Worm (Caenorhabditis elegans) whole organism, L1 larva: ENCODE data around the gene F59D12.5.

Experiments used
- C04F5.9 ChIP-seq: sonication (generic microtip); optimal IDR thresholded peaks from 2 replicates; lab custom pipeline; 2016; ENCODE audit warnings: missing genetic modification characterization, missing compliant biosample characterization
- C16A3.4 ChIP-seq: fragments of 150-350 bp; optimal IDR thresholded peaks from 2 replicates; lab custom pipeline; 2014; ENCODE audit warnings: missing biosample characterization, missing genetic modification characterization
- C34B4.2 ChIP-seq: sonication (generic microtip); optimal IDR thresholded peaks from 2 replicates; lab custom pipeline; 2017; ENCODE audit warnings: mild to moderate bottlenecking, missing genetic modification characterization, missing compliant biosample characterization
- aly-2 ChIP-seq: fragments of 150-350 bp; optimal IDR thresholded peaks from 2 replicates; lab custom pipeline; 2014; ENCODE audit warnings: missing biosample characterization, missing genetic modification characterization
- ceh-63 ChIP-seq: fragments of 200-800 bp; sonication (Bioruptor generic); optimal IDR thresholded peaks from 2 replicates; lab custom pipeline; 2018; ENCODE audit warnings: mild to moderate bottlenecking, missing genetic modification characterization, missing compliant biosample characterization
- ceh-90 ChIP-seq: sonication (generic microtip); optimal IDR thresholded peaks from 2 replicates; lab custom pipeline; 2016; ENCODE audit warnings: missing genetic modification characterization, missing compliant biosample characterization
- ces-1 ChIP-seq: fragments of 150-350 bp; optimal IDR thresholded peaks from 2 replicates; lab custom pipeline; 2014; ENCODE audit warnings: missing biosample characterization, missing genetic modification reagents, missing genetic modification characterization
- dsc-1 ChIP-seq: sonication (generic microtip); optimal IDR thresholded peaks from 2 replicates; lab custom pipeline; 2016; ENCODE audit warnings: mild to moderate bottlenecking, missing genetic modification characterization, missing compliant biosample characterization
- efl-3 ChIP-seq: fragments of 200-800 bp; sonication (Bioruptor generic); optimal IDR thresholded peaks from 2 replicates; lab custom pipeline; 2018; ENCODE audit warnings: mild to moderate bottlenecking, missing genetic modification characterization, missing compliant biosample characterization
- egl-13 ChIP-seq: sonication (generic microtip); optimal IDR thresholded peaks from 2 replicates; lab custom pipeline; 2016; ENCODE audit warnings: missing genotype, missing genetic modification reagents, missing genetic modification characterization, missing compliant biosample characterization
- elt-3 ChIP-seq, 6 experiments: fragments of 150-350 bp in 1 of 6; sonication (generic microtip); optimal IDR thresholded peaks; 2 replicates each; lab custom pipeline; 2017 to 2018; ENCODE audit warnings: missing biosample characterization in 6 of 6, missing genetic modification characterization in 6 of 6, inconsistent platforms in 1 of 6
- fos-1 ChIP-seq: fragments of 150-350 bp; optimal IDR thresholded peaks from 2 replicates; lab custom pipeline; 2014; ENCODE audit warnings: missing biosample characterization, missing genetic modification characterization
- grh-1 ChIP-seq: fragments of 200-800 bp; sonication (Bioruptor generic); IDR thresholded peaks from 2 replicates; pipeline ENCODE4 v1.3.6; 2022; ENCODE audit warnings: missing genetic modification reagents, missing genetic modification characterization, missing compliant biosample characterization
- hlh-17 ChIP-seq: fragments of 200-800 bp; sonication (Bioruptor generic); optimal IDR thresholded peaks from 2 replicates; lab custom pipeline; 2018; ENCODE audit warnings: missing genetic modification characterization, mild to moderate bottlenecking, missing compliant biosample characterization, moderate library complexity, borderline replicate concordance
- hlh-4 ChIP-seq: sonication (generic microtip); optimal IDR thresholded peaks from 2 replicates; lab custom pipeline; 2016; ENCODE audit warnings: mild to moderate bottlenecking, missing genetic modification characterization, missing compliant biosample characterization
- irx-1 ChIP-seq: sonication (generic microtip); optimal IDR thresholded peaks from 2 replicates; lab custom pipeline; 2016; ENCODE audit warnings: missing genetic modification characterization, missing compliant biosample characterization
- jun-1 ChIP-seq: fragments of 150-350 bp; optimal IDR thresholded peaks from 2 replicates; lab custom pipeline; 2014; ENCODE audit warnings: missing biosample characterization, missing genetic modification reagents, missing genetic modification characterization
- lin-14 ChIP-seq: fragments of 200-800 bp; sonication (Bioruptor generic); optimal IDR thresholded peaks from 2 replicates; lab custom pipeline; 2018; ENCODE audit warnings: mild to moderate bottlenecking, missing genetic modification characterization, moderate library complexity, missing compliant biosample characterization
- lin-15B ChIP-seq: fragments of 150-350 bp; sonication (generic microtip); optimal IDR thresholded peaks from 3 replicates; lab custom pipeline; 2014; ENCODE audit warnings: missing biosample characterization, missing genetic modification characterization
- lin-35 ChIP-seq, 2 experiments: fragments of 150-350 bp; optimal IDR thresholded peaks; 2 replicates each; lab custom pipeline; 2014; ENCODE audit warnings: missing biosample characterization in 2 of 2, missing genetic modification characterization in 2 of 2, missing genetic modification reagents in 2 of 2
- lin-39 ChIP-seq: fragments of 150-350 bp; optimal IDR thresholded peaks from 2 replicates; lab custom pipeline; 2014; ENCODE audit warnings: missing biosample characterization, missing genetic modification reagents, missing genetic modification characterization
- mab-9 ChIP-seq: fragments of 200-800 bp; sonication (Bioruptor generic); IDR thresholded peaks from 2 replicates; pipeline ENCODE4 v1.3.6; 2022; ENCODE audit warnings: missing genetic modification reagents, missing genetic modification characterization, missing compliant biosample characterization
- mdl-1 ChIP-seq, 2 experiments: fragments of 150-350 bp; optimal IDR thresholded peaks; 2 replicates each; lab custom pipeline; 2014 to 2017; ENCODE audit warnings: missing biosample characterization in 2 of 2, missing genetic modification characterization in 2 of 2, inconsistent platforms in 1 of 2
- mef-2 ChIP-seq: fragments of 150-350 bp; optimal IDR thresholded peaks from 2 replicates; lab custom pipeline; 2014; ENCODE audit warnings: missing biosample characterization, missing genetic modification characterization
- mep-1 ChIP-seq: fragments of 150-350 bp; optimal IDR thresholded peaks from 2 replicates; lab custom pipeline; 2014; ENCODE audit warnings: missing biosample characterization, missing genetic modification characterization
- nhr-11 ChIP-seq: fragments of 150-350 bp; optimal IDR thresholded peaks from 2 replicates; lab custom pipeline; 2014; ENCODE audit warnings: missing biosample characterization, missing genetic modification characterization
- nhr-12 ChIP-seq: sonication (generic microtip); optimal IDR thresholded peaks from 2 replicates; lab custom pipeline; 2017; ENCODE audit warnings: missing biosample characterization, missing genetic modification characterization
- nhr-20 ChIP-seq: sonication (generic microtip); optimal IDR thresholded peaks from 2 replicates; lab custom pipeline; 2016; ENCODE audit warnings: mild to moderate bottlenecking, missing genetic modification characterization, missing compliant biosample characterization
- nhr-237 ChIP-seq: fragments of 150-350 bp; optimal IDR thresholded peaks from 2 replicates; lab custom pipeline; 2014; ENCODE audit warnings: missing biosample characterization, missing genetic modification characterization
- nhr-47 ChIP-seq: sonication (generic microtip); optimal IDR thresholded peaks from 2 replicates; lab custom pipeline; 2016; ENCODE audit warnings: mild to moderate bottlenecking, missing genetic modification characterization, moderate library complexity, missing compliant biosample characterization
- nhr-71 ChIP-seq: sonication (generic microtip); optimal IDR thresholded peaks from 2 replicates; lab custom pipeline; 2016; ENCODE audit warnings: mild to moderate bottlenecking, missing genetic modification characterization, moderate library complexity, missing compliant biosample characterization
- nhr-76 ChIP-seq: sonication (generic microtip); optimal IDR thresholded peaks from 2 replicates; lab custom pipeline; 2017; ENCODE audit warnings: missing biosample characterization, missing genetic modification characterization
- nhr-84 ChIP-seq: sonication (generic microtip); optimal IDR thresholded peaks from 2 replicates; lab custom pipeline; 2017; ENCODE audit warnings: missing biosample characterization, missing genetic modification characterization
- pag-3 ChIP-seq: sonication (generic microtip); optimal IDR thresholded peaks from 2 replicates; lab custom pipeline; 2017; ENCODE audit warnings: missing genetic modification characterization, mild to moderate bottlenecking, missing compliant biosample characterization, antibody characterized with exemption, borderline replicate concordance; ENCODE audit not compliant: insufficient read depth
- pax-3 ChIP-seq: fragments of 200-800 bp; sonication (Bioruptor generic); optimal IDR thresholded peaks from 2 replicates; lab custom pipeline; 2018; ENCODE audit warnings: mild to moderate bottlenecking, missing genetic modification characterization, moderate library complexity, missing compliant biosample characterization
- snpc-4 ChIP-seq: fragments of 150-350 bp; optimal IDR thresholded peaks from 2 replicates; lab custom pipeline; 2014; ENCODE audit warnings: missing biosample characterization, missing genetic modification characterization
- snu-23 ChIP-seq: sonication (generic microtip); optimal IDR thresholded peaks from 2 replicates; lab custom pipeline; 2016; ENCODE audit warnings: missing genetic modification characterization, missing compliant biosample characterization
- sptf-1 ChIP-seq: fragments of 150-350 bp; optimal IDR thresholded peaks from 2 replicates; lab custom pipeline; 2014; ENCODE audit warnings: missing biosample characterization, missing genetic modification characterization
- sup-37 ChIP-seq: fragments of 200-800 bp; sonication (Bioruptor generic); optimal IDR thresholded peaks from 2 replicates; lab custom pipeline; 2018; ENCODE audit warnings: mild to moderate bottlenecking, missing genetic modification characterization, missing compliant biosample characterization
- tbx-2 ChIP-seq: sonication (generic microtip); optimal IDR thresholded peaks from 2 replicates; lab custom pipeline; 2016; ENCODE audit warnings: missing genetic modification characterization, missing compliant biosample characterization
- unc-130 ChIP-seq: fragments of 150-350 bp; optimal IDR thresholded peaks from 2 replicates; lab custom pipeline; 2017; ENCODE audit warnings: missing biosample characterization, missing genetic modification characterization, inconsistent platforms
- unc-86 ChIP-seq: sonication (generic microtip); optimal IDR thresholded peaks from 2 replicates; lab custom pipeline; 2016; ENCODE audit warnings: missing genetic modification characterization, missing compliant biosample characterization
- unc-98 ChIP-seq: fragments of 200-800 bp; sonication (Bioruptor generic); IDR thresholded peaks from 2 replicates; pipeline ENCODE4 v1.3.6; 2022; ENCODE audit warnings: missing genetic modification characterization, missing compliant biosample characterization

F59D12.5 gene

ce11 chrX:15668695-15669094 is 21.5 kb upstream of the F59D12.5 start (continued):
- TF ChIP-seq hlh-17 (GFP tag; lab: Kevin White, UChicago) = no peak
- TF ChIP-seq mef-2 (tag; lab: Kevin White, UChicago) = no peak
- no peak for TF ChIP-seq nhr-12 (tag; lab: Kevin White, UChicago)
- no peak for TF ChIP-seq hlh-4 (tag; lab: Kevin White, UChicago)
- TF ChIP-seq pax-3 (tag; lab: Kevin White, UChicago) = no peak
- TF ChIP-seq sup-37 (GFP tag; lab: Kevin White, UChicago) = no peak
- TF ChIP-seq elt-3 (tag; optimal IDR thresholded peaks at IDR 0.05; lab: Kevin White, UChicago) = no peak
- no peak for TF ChIP-seq sptf-1 (tag; lab: Kevin White, UChicago)
- no peak for TF ChIP-seq mep-1
- no peak for TF ChIP-seq aly-2
- TF ChIP-seq nhr-84 (tag; lab: Kevin White, UChicago) = no peak
- no peak for TF ChIP-seq pag-3 (tag; lab: Kevin White, UChicago)
- no peak for TF ChIP-seq C16A3.4 (tag; lab: Kevin White, UChicago)
- no peak for TF ChIP-seq fos-1 (tag; lab: Kevin White, UChicago)
- TF ChIP-seq ceh-90 = no peak
- peak; percentile 15 for TF ChIP-seq irx-1 (tag; lab: Kevin White, UChicago)
- TF ChIP-seq nhr-47 (tag; lab: Kevin White, UChicago) = peak; percentile 31
- TF ChIP-seq dsc-1 (tag; lab: Kevin White, UChicago) = peak; percentile 48
- peak; percentile 59 for TF ChIP-seq nhr-71 (tag; lab: Kevin White, UChicago)
- no peak for TF ChIP-seq C04F5.9 (tag; lab: Kevin White, UChicago)
- no peak for TF ChIP-seq nhr-76 (tag; lab: Kevin White, UChicago)
- TF ChIP-seq egl-13 (tag; lab: Kevin White, UChicago) = peak; percentile 75
- TF ChIP-seq efl-3 = no peak
- TF ChIP-seq snu-23 = no peak
- no peak for TF ChIP-seq tbx-2 (tag; lab: Kevin White, UChicago)
- TF ChIP-seq nhr-20 (tag; lab: Kevin White, UChicago) = no peak
- TF ChIP-seq C34B4.2 = no peak
- no peak for TF ChIP-seq ces-1
- TF ChIP-seq lin-15B (tag; lab: Kevin White, UChicago) = no peak
- TF ChIP-seq ceh-63 = peak; percentile 52
- TF ChIP-seq lin-35 (GFP tag; optimal IDR thresholded peaks at IDR 0.05; lab: Kevin White, UChicago) = no peak
- no peak for TF ChIP-seq unc-130 (tag; lab: Kevin White, UChicago)
- no peak for TF ChIP-seq nhr-11 (tag; lab: Kevin White, UChicago)
- no peak for TF ChIP-seq lin-39

ce11 chrX:15668053-15668599 is 21.0 kb upstream of the F59D12.5 start:
- TF ChIP-seq lin-14 (GFP tag; lab: Kevin White, UChicago) = peak; percentile 21
- no peak for TF ChIP-seq mef-2 (tag; lab: Kevin White, UChicago)

- peak; percentile 65 for TF ChIP-seq lin-14 (GFP tag; lab: Kevin White, UChicago)
- TF ChIP-seq nhr-71 (tag; lab: Kevin White, UChicago) = peak; percentile 16
- TF ChIP-seq unc-98 (GFP tag; lab: Robert Waterston, UW) = no peak
- TF ChIP-seq hlh-4 (tag; lab: Kevin White, UChicago) = peak; percentile 37
Observed at ce11 chrX:15666169-15666811, 19.1 kb upstream of the F59D12.5 start, which contains the start of gene pcdr-1. TSS of gene pcdr-1 (plus strand) at chrX:15666761.

- TF ChIP-seq nhr-237 (no peak), mab-9 (GFP tag; lab: Robert Waterston, UW) (0 out of 2 replicates have a peak, but pooled peaks have one; percentile 30), snpc-4 (tag; lab: Kevin White, UChicago) (peak; percentile 92), mdl-1 (tag; optimal IDR thresholded peaks at IDR 0.05; lab: Kevin White, UChicago) (no peak), nhr-47 (tag; lab: Kevin White, UChicago) (peak; percentile 7), jun-1 (tag; lab: Kevin White, UChicago) (no peak), lin-14 (GFP tag; lab: Kevin White, UChicago) (no peak), unc-86 (tag; lab: Kevin White, UChicago) (no peak), grh-1 (GFP tag; lab: Robert Waterston, UW) (no peak)
Observed at ce11 chrX:15663740-15664139, 16.6 kb upstream of the F59D12.5 start.
